Fruit fly (Drosophila melanogaster): ENCODE data around the gene CDK2AP1.

dm6 chrX:11140163-11140562 is 2.5 kb downstream of the CDK2AP1 start, which contains the start of gene ssp7:
- TF ChIP-seq CTCF (optimal IDR thresholded peaks at IDR 0.05): no peak
- no peak for TF ChIP-seq CG8478 (optimal IDR thresholded peaks at IDR 0.05)

Data from S2 (cell line).